Worm (Caenorhabditis elegans) whole organism, L1 larva: ENCODE data around the gene dsb-1.
A peak's percentile ranks its signal among the peaks of the same experiment; 100 is the strongest.

Source experiments
- ama-1 ChIP-seq: fragments of 150-350 bp; optimal IDR thresholded peaks from 2 replicates; lab custom pipeline; 2014
- dpl-1 ChIP-seq, 3 experiments: fragments of 150-350 bp in 2 of 3; sonication (generic microtip) in 1 of 3; optimal IDR thresholded peaks; 2 replicates each; lab custom pipeline; 2014 to 2017; ENCODE audit warnings: missing biosample characterization in 3 of 3, missing genetic modification characterization in 3 of 3, missing genetic modification reagents in 3 of 3
- dsc-1 ChIP-seq: sonication (generic microtip); optimal IDR thresholded peaks from 2 replicates; lab custom pipeline; 2016; ENCODE audit warnings: mild to moderate bottlenecking, missing genetic modification characterization, missing compliant biosample characterization
- grh-1 ChIP-seq: fragments of 200-800 bp; sonication (Bioruptor generic); IDR thresholded peaks from 2 replicates; pipeline ENCODE4 v1.3.6; 2022; ENCODE audit warnings: missing genetic modification reagents, missing genetic modification characterization, missing compliant biosample characterization
- lir-3 ChIP-seq: sonication (generic microtip); optimal IDR thresholded peaks from 2 replicates; lab custom pipeline; 2016; ENCODE audit warnings: mild to moderate bottlenecking, missing genetic modification characterization, moderate library complexity, missing compliant biosample characterization; ENCODE audit not compliant: poor library complexity
- mab-9 ChIP-seq: fragments of 200-800 bp; sonication (Bioruptor generic); IDR thresholded peaks from 2 replicates; pipeline ENCODE4 v1.3.6; 2022; ENCODE audit warnings: missing genetic modification reagents, missing genetic modification characterization, missing compliant biosample characterization
- mep-1 ChIP-seq: fragments of 150-350 bp; optimal IDR thresholded peaks from 2 replicates; lab custom pipeline; 2014; ENCODE audit warnings: missing biosample characterization, missing genetic modification characterization
- nhr-12 ChIP-seq: sonication (generic microtip); optimal IDR thresholded peaks from 2 replicates; lab custom pipeline; 2017; ENCODE audit warnings: missing biosample characterization, missing genetic modification characterization
- nhr-237 ChIP-seq: fragments of 150-350 bp; optimal IDR thresholded peaks from 2 replicates; lab custom pipeline; 2014; ENCODE audit warnings: missing biosample characterization, missing genetic modification characterization
- nhr-90 ChIP-seq: sonication (generic microtip); optimal IDR thresholded peaks from 2 replicates; lab custom pipeline; 2016; ENCODE audit warnings: mild to moderate bottlenecking, missing genetic modification characterization, missing compliant biosample characterization; ENCODE audit not compliant: poor library complexity
- pqm-1 ChIP-seq: sonication (generic microtip); optimal IDR thresholded peaks from 3 replicates; lab custom pipeline; 2017; ENCODE audit warnings: missing biosample characterization, missing genetic modification characterization
- snu-23 ChIP-seq: sonication (generic microtip); optimal IDR thresholded peaks from 2 replicates; lab custom pipeline; 2016; ENCODE audit warnings: missing genetic modification characterization, missing compliant biosample characterization
- sptf-1 ChIP-seq: fragments of 150-350 bp; optimal IDR thresholded peaks from 2 replicates; lab custom pipeline; 2014; ENCODE audit warnings: missing biosample characterization, missing genetic modification characterization
- tbx-2 ChIP-seq: sonication (generic microtip); optimal IDR thresholded peaks from 2 replicates; lab custom pipeline; 2016; ENCODE audit warnings: missing genetic modification characterization, missing compliant biosample characterization

DNA sequence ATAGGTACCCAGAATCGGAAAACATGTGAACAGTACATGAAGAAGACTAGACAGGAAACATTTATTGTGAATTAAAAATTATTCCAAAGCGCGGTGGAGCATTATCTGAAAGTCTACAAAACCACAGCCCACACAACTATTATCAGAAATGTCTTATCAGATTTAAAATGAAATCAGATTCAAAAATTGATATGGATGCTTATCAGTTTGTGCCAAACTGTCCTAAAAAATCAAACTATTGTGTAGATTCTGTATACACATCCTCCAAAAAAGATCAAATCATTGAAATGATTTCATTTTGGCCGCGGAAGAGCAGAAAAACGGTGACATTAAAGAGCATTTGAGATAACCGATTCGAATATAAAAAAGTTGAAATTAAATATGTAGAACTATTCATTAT is 26.7 kb downstream of the dsb-1 start, which contains the start of gene irg-4:
- no peak for TF ChIP-seq dsc-1
- TF ChIP-seq ama-1: no peak
- no peak for TF ChIP-seq sptf-1 (tag; lab: Kevin White, UChicago)
- TF ChIP-seq mep-1 (tag; lab: Kevin White, UChicago): no peak
- TF ChIP-seq lir-3 (tag; lab: Kevin White, UChicago): no peak
- no peak for TF ChIP-seq dpl-1 (GFP tag; optimal IDR thresholded peaks at IDR 0.05; lab: Kevin White, UChicago)
- TF ChIP-seq grh-1 (GFP tag; lab: Robert Waterston, UW): no peak
- no peak for TF ChIP-seq nhr-90 (tag; lab: Kevin White, UChicago)
- TF ChIP-seq snu-23 (GFP tag; lab: Kevin White, UChicago): no peak
- TF ChIP-seq mab-9 (GFP tag; lab: Robert Waterston, UW): no peak
- TF ChIP-seq nhr-237 (tag; lab: Kevin White, UChicago): no peak
- TF ChIP-seq tbx-2: no peak
- no peak for TF ChIP-seq nhr-12
- TF ChIP-seq pqm-1 (tag; lab: Kevin White, UChicago): peak; percentile 4
